Worm (Caenorhabditis elegans) whole organism, L1 larva: ENCODE results near the gene C26D10.3.

ENCODE experiments used
- C16A3.4 ChIP-seq: fragments of 150-350 bp; optimal IDR thresholded peaks from 2 replicates; lab custom pipeline; 2014; ENCODE audit warnings: missing biosample characterization, missing genetic modification characterization
- C34B4.2 ChIP-seq: sonication (generic microtip); optimal IDR thresholded peaks from 2 replicates; lab custom pipeline; 2017; ENCODE audit warnings: mild to moderate bottlenecking, missing genetic modification characterization, missing compliant biosample characterization
- F16B12.6 ChIP-seq: fragments of 150-350 bp; optimal IDR thresholded peaks from 2 replicates; lab custom pipeline; 2014; ENCODE audit warnings: missing biosample characterization, missing genetic modification characterization
- Y116A8C.19 ChIP-seq: sonication (generic microtip); optimal IDR thresholded peaks from 2 replicates; lab custom pipeline; 2016; ENCODE audit warnings: missing compliant biosample characterization, missing genetic modification characterization, borderline replicate concordance
- aha-1 ChIP-seq: fragments of 150-350 bp; optimal IDR thresholded peaks from 2 replicates; lab custom pipeline; 2014; ENCODE audit warnings: missing biosample characterization, missing genetic modification characterization
- alr-1 ChIP-seq: fragments of 200-800 bp; sonication (Bioruptor generic); optimal IDR thresholded peaks from 2 replicates; lab custom pipeline; 2018; ENCODE audit warnings: borderline replicate concordance, mild to moderate bottlenecking, missing genetic modification characterization, missing compliant biosample characterization
- ama-1 ChIP-seq: fragments of 150-350 bp; optimal IDR thresholded peaks from 2 replicates; lab custom pipeline; 2014
- blmp-1 ChIP-seq: fragments of 150-350 bp; optimal IDR thresholded peaks from 2 replicates; lab custom pipeline; 2014; ENCODE audit warnings: missing biosample characterization, missing genetic modification characterization
- ceh-8 ChIP-seq: fragments of 200-800 bp; sonication (Bioruptor generic); optimal IDR thresholded peaks from 2 replicates; lab custom pipeline; 2018; ENCODE audit warnings: mild to moderate bottlenecking, missing genetic modification characterization, moderate library complexity, missing compliant biosample characterization
- ceh-82 ChIP-seq, 3 experiments: fragments of 150-350 bp in 1 of 3; sonication (generic microtip) in 2 of 3; optimal IDR thresholded peaks; 2 replicates each; lab custom pipeline; 2014 to 2017; ENCODE audit warnings: missing biosample characterization in 3 of 3, missing genetic modification characterization in 3 of 3
- ceh-88 ChIP-seq: fragments of 200-800 bp; sonication (Bioruptor generic); IDR thresholded peaks from 2 replicates; pipeline ENCODE4 v1.3.6; 2022; ENCODE audit warnings: missing genetic modification characterization, missing compliant biosample characterization
- ces-1 ChIP-seq: fragments of 150-350 bp; optimal IDR thresholded peaks from 2 replicates; lab custom pipeline; 2014; ENCODE audit warnings: missing biosample characterization, missing genetic modification reagents, missing genetic modification characterization
- dpl-1 ChIP-seq, 3 experiments: fragments of 150-350 bp in 2 of 3; sonication (generic microtip) in 1 of 3; optimal IDR thresholded peaks; 2 replicates each; lab custom pipeline; 2014 to 2017; ENCODE audit warnings: missing biosample characterization in 3 of 3, missing genetic modification characterization in 3 of 3, missing genetic modification reagents in 3 of 3
- efl-1 ChIP-seq, 4 experiments: fragments of 150-350 bp; optimal IDR thresholded peaks in 3 of 4; peaks in 1 of 4; 1 replicate in 1 of 4; 2 replicates in 3 of 4; lab custom pipeline; 2014; ENCODE audit warnings: missing biosample characterization in 2 of 4, missing genetic modification characterization in 2 of 4, missing genetic modification reagents in 2 of 4
- efl-3 ChIP-seq: fragments of 200-800 bp; sonication (Bioruptor generic); optimal IDR thresholded peaks from 2 replicates; lab custom pipeline; 2018; ENCODE audit warnings: mild to moderate bottlenecking, missing genetic modification characterization, missing compliant biosample characterization
- egl-27 ChIP-seq, 2 experiments: fragments of 150-350 bp in 1 of 2; sonication (generic microtip); optimal IDR thresholded peaks; 3 replicates each; lab custom pipeline; 2017 to 2018; ENCODE audit warnings: missing biosample characterization in 2 of 2, missing genetic modification characterization in 2 of 2, missing genetic modification reagents in 2 of 2
- elt-3 ChIP-seq, 6 experiments: fragments of 150-350 bp in 1 of 6; sonication (generic microtip); optimal IDR thresholded peaks; 2 replicates each; lab custom pipeline; 2017 to 2018; ENCODE audit warnings: missing biosample characterization in 6 of 6, missing genetic modification characterization in 6 of 6, inconsistent platforms in 1 of 6
- ets-5 ChIP-seq: fragments of 200-800 bp; sonication (Bioruptor generic); IDR thresholded peaks from 2 replicates; pipeline ENCODE4 v1.3.6; 2022; ENCODE audit warnings: missing genetic modification characterization, missing compliant biosample characterization
- fkh-10 ChIP-seq: sonication (generic microtip); optimal IDR thresholded peaks from 2 replicates; lab custom pipeline; 2017; ENCODE audit warnings: missing biosample characterization, missing genetic modification reagents, missing genetic modification characterization
- fos-1 ChIP-seq: fragments of 150-350 bp; optimal IDR thresholded peaks from 2 replicates; lab custom pipeline; 2014; ENCODE audit warnings: missing biosample characterization, missing genetic modification characterization
- grh-1 ChIP-seq: fragments of 200-800 bp; sonication (Bioruptor generic); IDR thresholded peaks from 2 replicates; pipeline ENCODE4 v1.3.6; 2022; ENCODE audit warnings: missing genetic modification reagents, missing genetic modification characterization, missing compliant biosample characterization
- irx-1 ChIP-seq: sonication (generic microtip); optimal IDR thresholded peaks from 2 replicates; lab custom pipeline; 2016; ENCODE audit warnings: missing genetic modification characterization, missing compliant biosample characterization
- isw-1 ChIP-seq: fragments of 200-800 bp; sonication (Bioruptor generic); IDR thresholded peaks from 2 replicates; pipeline ENCODE4 v1.3.6; 2022; ENCODE audit warnings: missing genetic modification characterization, missing compliant biosample characterization
- jun-1 ChIP-seq: fragments of 150-350 bp; optimal IDR thresholded peaks from 2 replicates; lab custom pipeline; 2014; ENCODE audit warnings: missing biosample characterization, missing genetic modification reagents, missing genetic modification characterization
- lin-15B ChIP-seq: fragments of 150-350 bp; sonication (generic microtip); optimal IDR thresholded peaks from 3 replicates; lab custom pipeline; 2014; ENCODE audit warnings: missing biosample characterization, missing genetic modification characterization
- lin-35 ChIP-seq, 2 experiments: fragments of 150-350 bp; optimal IDR thresholded peaks; 2 replicates each; lab custom pipeline; 2014; ENCODE audit warnings: missing biosample characterization in 2 of 2, missing genetic modification characterization in 2 of 2, missing genetic modification reagents in 2 of 2
- lir-3 ChIP-seq: sonication (generic microtip); optimal IDR thresholded peaks from 2 replicates; lab custom pipeline; 2016; ENCODE audit warnings: mild to moderate bottlenecking, missing genetic modification characterization, moderate library complexity, missing compliant biosample characterization; ENCODE audit not compliant: poor library complexity
- lsy-2 ChIP-seq, 2 experiments: fragments of 150-350 bp; optimal IDR thresholded peaks; 2 replicates each; lab custom pipeline; 2014; ENCODE audit warnings: missing biosample characterization in 2 of 2, missing genetic modification characterization in 2 of 2
- mab-9 ChIP-seq: fragments of 200-800 bp; sonication (Bioruptor generic); IDR thresholded peaks from 2 replicates; pipeline ENCODE4 v1.3.6; 2022; ENCODE audit warnings: missing genetic modification reagents, missing genetic modification characterization, missing compliant biosample characterization
- nhr-19 ChIP-seq: fragments of 200-800 bp; sonication (Bioruptor generic); conservative IDR thresholded peaks from 2 replicates; pipeline ENCODE4 v1.3.6; 2022; ENCODE audit warnings: missing genetic modification characterization, missing compliant biosample characterization
- nhr-20 ChIP-seq: sonication (generic microtip); optimal IDR thresholded peaks from 2 replicates; lab custom pipeline; 2016; ENCODE audit warnings: mild to moderate bottlenecking, missing genetic modification characterization, missing compliant biosample characterization
- nhr-237 ChIP-seq: fragments of 150-350 bp; optimal IDR thresholded peaks from 2 replicates; lab custom pipeline; 2014; ENCODE audit warnings: missing biosample characterization, missing genetic modification characterization
- nhr-47 ChIP-seq: sonication (generic microtip); optimal IDR thresholded peaks from 2 replicates; lab custom pipeline; 2016; ENCODE audit warnings: mild to moderate bottlenecking, missing genetic modification characterization, moderate library complexity, missing compliant biosample characterization
- nhr-71 ChIP-seq: sonication (generic microtip); optimal IDR thresholded peaks from 2 replicates; lab custom pipeline; 2016; ENCODE audit warnings: mild to moderate bottlenecking, missing genetic modification characterization, moderate library complexity, missing compliant biosample characterization
- nhr-77 ChIP-seq: fragments of 150-350 bp; optimal IDR thresholded peaks from 2 replicates; lab custom pipeline; 2014; ENCODE audit warnings: missing biosample characterization, missing genetic modification characterization
- nhr-85 ChIP-seq: sonication (generic microtip); peaks from one replicate; lab custom pipeline; 2016; ENCODE audit warnings: missing genetic modification characterization, inconsistent platforms, missing compliant biosample characterization
- nhr-90 ChIP-seq: sonication (generic microtip); optimal IDR thresholded peaks from 2 replicates; lab custom pipeline; 2016; ENCODE audit warnings: mild to moderate bottlenecking, missing genetic modification characterization, missing compliant biosample characterization; ENCODE audit not compliant: poor library complexity
- pag-3 ChIP-seq: sonication (generic microtip); optimal IDR thresholded peaks from 2 replicates; lab custom pipeline; 2017; ENCODE audit warnings: missing genetic modification characterization, mild to moderate bottlenecking, missing compliant biosample characterization, antibody characterized with exemption, borderline replicate concordance; ENCODE audit not compliant: insufficient read depth
- pqm-1 ChIP-seq: sonication (generic microtip); optimal IDR thresholded peaks from 3 replicates; lab custom pipeline; 2017; ENCODE audit warnings: missing biosample characterization, missing genetic modification characterization
- rnt-1 ChIP-seq: sonication (generic microtip); optimal IDR thresholded peaks from 2 replicates; lab custom pipeline; 2016; ENCODE audit warnings: mild to moderate bottlenecking, missing genetic modification characterization, moderate library complexity, missing compliant biosample characterization
- skn-1 ChIP-seq: fragments of 150-350 bp; optimal IDR thresholded peaks from 2 replicates; lab custom pipeline; 2014; ENCODE audit warnings: missing biosample characterization, missing genetic modification characterization
- snu-23 ChIP-seq: sonication (generic microtip); optimal IDR thresholded peaks from 2 replicates; lab custom pipeline; 2016; ENCODE audit warnings: missing genetic modification characterization, missing compliant biosample characterization
- swsn-7 ChIP-seq: sonication (generic microtip); optimal IDR thresholded peaks from 2 replicates; lab custom pipeline; 2016; ENCODE audit warnings: missing genetic modification characterization, missing compliant biosample characterization
- tbx-2 ChIP-seq: sonication (generic microtip); optimal IDR thresholded peaks from 2 replicates; lab custom pipeline; 2016; ENCODE audit warnings: missing genetic modification characterization, missing compliant biosample characterization
- unc-130 ChIP-seq: fragments of 150-350 bp; optimal IDR thresholded peaks from 2 replicates; lab custom pipeline; 2017; ENCODE audit warnings: missing biosample characterization, missing genetic modification characterization, inconsistent platforms
- unc-30 ChIP-seq: sonication (generic microtip); optimal IDR thresholded peaks from 2 replicates; lab custom pipeline; 2017; ENCODE audit warnings: missing biosample characterization, missing genetic modification characterization
- unc-62 ChIP-seq: fragments of 150-350 bp; optimal IDR thresholded peaks from 2 replicates; lab custom pipeline; 2014; ENCODE audit warnings: missing biosample characterization, missing genetic modification reagents, missing genetic modification characterization
- xbp-1 ChIP-seq: sonication (generic microtip); optimal IDR thresholded peaks from 2 replicates; lab custom pipeline; 2016; ENCODE audit warnings: missing genetic modification characterization, missing compliant biosample characterization
- ztf-11 ChIP-seq, 2 experiments: sonication (generic microtip); optimal IDR thresholded peaks; 2 replicates each; lab custom pipeline; 2016 to 2017; ENCODE audit warnings: missing genetic modification characterization in 2 of 2, missing biosample characterization in 1 of 2, missing compliant biosample characterization in 1 of 2
- ztf-4 ChIP-seq: fragments of 150-350 bp; optimal IDR thresholded peaks from 2 replicates; lab custom pipeline; 2014; ENCODE audit warnings: missing biosample characterization, missing genetic modification characterization

The C26D10.3 gene

ce11 chrII:8278415-8278814, 46.8 kb upstream of the C26D10.3 start, which contains the start of the genes mrpl-10 and clec-142:
Gene mrpl-10 (minus strand): TSS chrII:8278515.
Gene clec-142 (plus strand): TSS chrII:8278678.
- TF ChIP-seq unc-62 (no peak), irx-1 (tag; lab: Kevin White, UChicago) (no peak), elt-3 (tag; optimal IDR thresholded peaks at IDR 0.05; lab: Kevin White, UChicago) (no peak), pag-3 (tag; lab: Kevin White, UChicago) (no peak), fkh-10 (GFP tag; lab: Kevin White, UChicago) (no peak), nhr-85 (tag; lab: Kevin White, UChicago) (no peak), unc-30 (no peak), fos-1 (no peak), ceh-8 (GFP tag; lab: Kevin White, UChicago) (no peak), mab-9 (GFP tag; lab: Robert Waterston, UW) (no peak), nhr-19 (GFP tag; lab: Robert Waterston, UW) (no peak), ces-1 (GFP tag; lab: Kevin White, UChicago) (no peak), blmp-1 (tag; lab: Kevin White, UChicago) (no peak), swsn-7 (tag; lab: Kevin White, UChicago) (no peak), ceh-82 (tag; optimal IDR thresholded peaks at IDR 0.05; lab: Kevin White, UChicago) (no peak), F16B12.6 (no peak), C34B4.2 (no peak)
- TF ChIP-seq, all 84 proteins: peak for 0

DNA sequence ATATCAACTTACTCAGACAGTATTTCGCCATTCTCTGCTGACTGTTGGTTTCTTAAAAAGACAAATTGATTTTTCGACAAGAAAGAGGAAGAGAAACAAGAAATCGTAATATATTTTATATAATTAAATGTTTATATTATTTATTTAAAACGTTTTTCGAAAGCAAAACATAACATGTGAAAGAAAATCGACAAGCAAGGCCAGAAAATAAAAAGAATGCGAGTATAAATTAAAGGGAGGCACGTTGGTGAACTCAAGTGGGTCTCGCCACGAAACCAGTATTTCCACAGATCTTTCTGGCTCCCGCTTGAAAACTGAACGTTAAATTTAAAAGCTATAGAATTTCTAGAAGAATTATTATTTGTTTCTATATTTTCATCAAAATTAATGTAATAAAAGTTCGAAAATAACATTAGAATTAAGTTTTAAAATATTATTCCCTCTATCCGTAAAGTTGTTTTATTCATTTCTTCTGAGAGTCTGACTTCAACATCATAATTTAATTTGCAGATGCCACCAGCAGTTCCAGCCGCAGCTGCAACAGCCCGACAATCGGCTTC, 41.9 kb upstream of the C26D10.3 start, which contains the start of the genes nst-1 and cct-4:
nst-1 (minus strand) TSS at position 51 of the 560 bp plus-strand sequence.
cct-4 (plus strand) TSS at position 510 of the 560 bp plus-strand sequence.
- peak; percentile 1 to 63 (median 40) for TF ChIP-seq dpl-1 (GFP tag; optimal IDR thresholded peaks at IDR 0.05; lab: Kevin White, UChicago)
- no peak for TF ChIP-seq ama-1 (lab: Kevin White, UChicago)
- peak; percentile 12 for TF ChIP-seq nhr-71
- TF ChIP-seq blmp-1 (tag; lab: Kevin White, UChicago), result peak; percentile 17
- no peak for TF ChIP-seq mab-9 (GFP tag; lab: Robert Waterston, UW)
- peak; percentile 47 to 49 for TF ChIP-seq lin-35 (GFP tag; optimal IDR thresholded peaks at IDR 0.05; lab: Kevin White, UChicago)
- TF ChIP-seq F16B12.6, result peak; percentile 6
- TF ChIP-seq irx-1 (tag; lab: Kevin White, UChicago), result no peak
- TF ChIP-seq nhr-77 (tag; lab: Kevin White, UChicago), result no peak
- no peak for TF ChIP-seq lir-3 (tag; lab: Kevin White, UChicago)
- no peak for TF ChIP-seq jun-1 (tag; lab: Kevin White, UChicago)
- TF ChIP-seq C16A3.4, result peak; percentile 17
- TF ChIP-seq skn-1 (tag; lab: Kevin White, UChicago), result peak; percentile 18
- no peak for TF ChIP-seq unc-62
- no peak for TF ChIP-seq efl-3 (GFP tag; lab: Kevin White, UChicago)
- peak; percentile 41 to 58 for TF ChIP-seq efl-1 (optimal IDR thresholded peaks at IDR 0.05; lab: Kevin White, UChicago)
- peak; percentile 47 to 82 for TF ChIP-seq efl-1 (GFP tag; optimal IDR thresholded peaks at IDR 0.05 in 1 of 2; lab: Kevin White, UChicago)
- no peak for TF ChIP-seq nhr-20 (tag; lab: Kevin White, UChicago)
- no peak for TF ChIP-seq aha-1 (tag; lab: Kevin White, UChicago)
- no peak for TF ChIP-seq Y116A8C.19 (tag; lab: Kevin White, UChicago)
- no peak for TF ChIP-seq xbp-1
- TF ChIP-seq egl-27 (tag; optimal IDR thresholded peaks at IDR 0.05; lab: Kevin White, UChicago), result no peak
- TF ChIP-seq lsy-2 (tag; optimal IDR thresholded peaks at IDR 0.05; lab: Kevin White, UChicago), result peak; percentile 36 to 67
- no peak for TF ChIP-seq ceh-8 (GFP tag; lab: Kevin White, UChicago)
- TF ChIP-seq unc-130 (tag; lab: Kevin White, UChicago), result no peak
- no peak for TF ChIP-seq nhr-90 (tag; lab: Kevin White, UChicago)
- no peak for TF ChIP-seq ztf-4
- TF ChIP-seq ztf-11 (tag; optimal IDR thresholded peaks at IDR 0.05; lab: Kevin White, UChicago), result no peak
- TF ChIP-seq isw-1 (GFP tag; lab: Robert Waterston, UW), result no peak
- no peak for TF ChIP-seq ceh-88 (GFP tag; lab: Robert Waterston, UW)
- no peak for TF ChIP-seq nhr-47 (tag; lab: Kevin White, UChicago)
- TF ChIP-seq tbx-2, result no peak
- TF ChIP-seq rnt-1 (tag; lab: Kevin White, UChicago), result no peak
- peak; percentile 21 for TF ChIP-seq snu-23
- no peak for TF ChIP-seq alr-1 (tag; lab: Kevin White, UChicago)
- no peak for TF ChIP-seq lin-15B (tag; lab: Kevin White, UChicago)
- no peak for TF ChIP-seq nhr-237 (tag; lab: Kevin White, UChicago)
- TF ChIP-seq ets-5, result no peak
- no peak for TF ChIP-seq grh-1 (GFP tag; lab: Robert Waterston, UW)
- TF ChIP-seq pqm-1 (tag; lab: Kevin White, UChicago), result no peak
